Worm (Caenorhabditis elegans): ENCODE results near the gene ctl-2.

ctl-2 gene

ce11 chrII:14250147-14250965, 51.5 kb downstream of the ctl-2 start, which contains the start of gene hmg-1.1:
TSS of gene hmg-1.1 (plus strand) at chrII:14250695.
- TF ChIP-seq nhr-6 (tag; optimal IDR thresholded peaks at IDR 0.05): no peak
- TF ChIP-seq nhr-129 (tag; optimal IDR thresholded peaks at IDR 0.05): peak; percentile 95
- TF ChIP-seq nhr-23 (tag; optimal IDR thresholded peaks at IDR 0.05): no peak
- TF ChIP-seq nhr-11 (tag; optimal IDR thresholded peaks at IDR 0.05): no peak
- no peak for TF ChIP-seq alr-1 (tag; optimal IDR thresholded peaks at IDR 0.05)
- no peak for TF ChIP-seq R02D3.7 (tag; optimal IDR thresholded peaks at IDR 0.05)
- no peak for TF ChIP-seq ZK546.5 (tag; optimal IDR thresholded peaks at IDR 0.05)
- no peak for TF ChIP-seq dmd-4 (tag; optimal IDR thresholded peaks at IDR 0.05)
- peak; percentile 81 for TF ChIP-seq F13H6.1 (tag; optimal IDR thresholded peaks at IDR 0.05)
- peak; percentile 35 for TF ChIP-seq blmp-1 (tag; optimal IDR thresholded peaks at IDR 0.05; ENCODE audit: insufficient read depth)
- peak in 1 of 2 experiments; percentile 45 for TF ChIP-seq mdl-1 (tag; optimal IDR thresholded peaks at IDR 0.05)
- TF ChIP-seq nhr-12 (tag; optimal IDR thresholded peaks at IDR 0.05): no peak
- peak; percentile 36 for TF ChIP-seq snpc-4 (tag; optimal IDR thresholded peaks at IDR 0.05)
- peak; percentile 74 for TF ChIP-seq lin-13 (GFP tag; optimal IDR thresholded peaks at IDR 0.05)
- TF ChIP-seq sma-9 (GFP tag; optimal IDR thresholded peaks at IDR 0.05): peak; percentile 76
- no peak for TF ChIP-seq sma-9 (tag; optimal IDR thresholded peaks at IDR 0.05)
- TF ChIP-seq egl-27 (tag; optimal IDR thresholded peaks at IDR 0.05): peak; percentile 45
- TF ChIP-seq nhr-25 (tag; optimal IDR thresholded peaks at IDR 0.05): peak; percentile 76
- TF ChIP-seq ztf-11 (tag; optimal IDR thresholded peaks at IDR 0.05): no peak
- peak; percentile 23 for TF ChIP-seq mab-5 (tag; optimal IDR thresholded peaks at IDR 0.05)
- peak; percentile 22 for TF ChIP-seq nhr-21 (tag; optimal IDR thresholded peaks at IDR 0.05)
- TF ChIP-seq unc-55 (GFP tag; optimal IDR thresholded peaks at IDR 0.05): peak; percentile 84
- TF ChIP-seq ztf-4 (tag; optimal IDR thresholded peaks at IDR 0.05): peak; percentile 66
- TF ChIP-seq elt-3 (tag; optimal IDR thresholded peaks at IDR 0.05): no peak
- TF ChIP-seq unc-39 (tag; optimal IDR thresholded peaks at IDR 0.05): no peak
- no peak for TF ChIP-seq skn-1 (tag; optimal IDR thresholded peaks at IDR 0.05)
- TF ChIP-seq unc-62 (GFP tag; optimal IDR thresholded peaks at IDR 0.05): no peak
- TF ChIP-seq gmeb-1 (tag; optimal IDR thresholded peaks at IDR 0.05): peak; percentile 29
- no peak for TF ChIP-seq aly-2 (tag; optimal IDR thresholded peaks at IDR 0.05)
- peak; percentile 83 for TF ChIP-seq sma-3 (GFP tag; optimal IDR thresholded peaks at IDR 0.05)
- TF ChIP-seq ama-1 (optimal IDR thresholded peaks at IDR 0.05): no peak
- TF ChIP-seq lin-11 (tag; optimal IDR thresholded peaks at IDR 0.05): peak; percentile 43
- peak; percentile 59 for TF ChIP-seq Y55F3AM.14 (GFP tag; optimal IDR thresholded peaks at IDR 0.05)
- TF ChIP-seq mbf-1 (tag; optimal IDR thresholded peaks at IDR 0.05): no peak
- TF ChIP-seq ceh-82 (tag; optimal IDR thresholded peaks at IDR 0.05): no peak
- no peak for TF ChIP-seq peb-1 (tag; optimal IDR thresholded peaks at IDR 0.05)
- no peak for TF ChIP-seq ceh-16 (tag; optimal IDR thresholded peaks at IDR 0.05)
- peak; percentile 14 for TF ChIP-seq sem-4 (tag; optimal IDR thresholded peaks at IDR 0.05)
- TF ChIP-seq ztf-1 (GFP tag; conservative IDR thresholded peaks at IDR 0.05): no peak
- no peak for TF ChIP-seq lin-39 (tag; optimal IDR thresholded peaks at IDR 0.05)
- peak; percentile 49 to 51 for TF ChIP-seq lsy-2 (tag; optimal IDR thresholded peaks at IDR 0.05)
- TF ChIP-seq C34F6.9 (tag; optimal IDR thresholded peaks at IDR 0.05): peak; percentile 61
- TF ChIP-seq elt-1 (tag; optimal IDR thresholded peaks at IDR 0.05): no peak
- TF ChIP-seq nhr-10 (tag; optimal IDR thresholded peaks at IDR 0.05): no peak
- TF ChIP-seq zag-1 (tag; optimal IDR thresholded peaks at IDR 0.05): peak; percentile 59
- no peak for TF ChIP-seq nhr-237 (tag; optimal IDR thresholded peaks at IDR 0.05)
- peak; percentile 74 for TF ChIP-seq fos-1 (tag; optimal IDR thresholded peaks at IDR 0.05)
- TF ChIP-seq crh-2 (tag; optimal IDR thresholded peaks at IDR 0.05): peak; percentile 66
- TF ChIP-seq nhr-77 (tag; optimal IDR thresholded peaks at IDR 0.05): no peak
